Worm (Caenorhabditis elegans) whole organism, young adult: Measurements from ENCODE around the gene nhr-246.

ENCODE experiments used
- B0019.2 ChIP-seq: fragments of 200-800 bp; sonication (Bioruptor generic); conservative IDR thresholded peaks from 2 replicates; pipeline ENCODE4 v1.3.6; 2022; ENCODE audit warnings: missing genetic modification reagents, missing genetic modification characterization, missing compliant biosample characterization
- B0035.1 ChIP-seq: sonication (generic microtip); optimal IDR thresholded peaks from 2 replicates; lab custom pipeline; 2016; ENCODE audit warnings: missing genetic modification characterization, mild to moderate bottlenecking, missing compliant biosample characterization, missing genotype, missing genetic modification reagents
- C06A6.2 ChIP-seq: fragments of 200-800 bp; sonication (Bioruptor generic); conservative IDR thresholded peaks from 2 replicates; pipeline ENCODE4 v1.3.6; 2022; ENCODE audit warnings: missing genetic modification characterization, missing compliant biosample characterization
- C17E4.6 ChIP-seq: fragments of 200-800 bp; sonication (Bioruptor generic); IDR thresholded peaks from 2 replicates; pipeline ENCODE4 v1.3.6; 2022; ENCODE audit warnings: missing genetic modification reagents, missing genetic modification characterization, missing compliant biosample characterization
- F22D6.2 ChIP-seq: sonication (generic microtip); optimal IDR thresholded peaks from 2 replicates; lab custom pipeline; 2016; ENCODE audit warnings: mild to moderate bottlenecking, missing genetic modification characterization, missing compliant biosample characterization
- F23B12.7 ChIP-seq: sonication (generic microtip); optimal IDR thresholded peaks from 2 replicates; lab custom pipeline; 2017; ENCODE audit warnings: missing genetic modification characterization, mild to moderate bottlenecking, missing compliant biosample characterization, antibody characterized with exemption, moderate library complexity; ENCODE audit not compliant: insufficient read depth
- F57C9.4 ChIP-seq: sonication (generic microtip); optimal IDR thresholded peaks from 2 replicates; lab custom pipeline; 2017; ENCODE audit warnings: mild to moderate bottlenecking, missing genetic modification characterization, missing compliant biosample characterization
- K11D2.4 ChIP-seq: fragments of 200-800 bp; sonication (Bioruptor generic); IDR thresholded peaks from 2 replicates; pipeline ENCODE4 v1.3.6; 2022; ENCODE audit warnings: missing genetic modification reagents, missing genetic modification characterization, missing compliant biosample characterization
- Y53F4B.3 ChIP-seq: fragments of 200-800 bp; sonication (Bioruptor generic); IDR thresholded peaks from 2 replicates; pipeline ENCODE4 v1.3.6; 2022; ENCODE audit warnings: missing genetic modification reagents, missing genetic modification characterization, missing compliant biosample characterization
- Y56A3A.18 ChIP-seq: fragments of 200-800 bp; sonication (Bioruptor generic); IDR thresholded peaks from 2 replicates; pipeline ENCODE4 v1.3.6; 2022; ENCODE audit warnings: missing genetic modification reagents, missing genetic modification characterization, missing compliant biosample characterization
- Y67H2A.10 ChIP-seq: fragments of 200-800 bp; sonication (Bioruptor generic); conservative IDR thresholded peaks from 2 replicates; pipeline ENCODE4 v1.3.6; 2022; ENCODE audit warnings: missing genetic modification reagents, missing genetic modification characterization, missing compliant biosample characterization
- Y79H2A.3 ChIP-seq: fragments of 200-800 bp; sonication (Bioruptor generic); conservative IDR thresholded peaks from 2 replicates; pipeline ENCODE4 v1.3.6; 2022; ENCODE audit warnings: missing genetic modification reagents, missing genetic modification characterization, missing compliant biosample characterization
- ama-1 ChIP-seq, 3 experiments: fragments of 150-350 bp in 1 of 3; sonication (generic microtip) in 2 of 3; optimal IDR thresholded peaks; 2 replicates each; lab custom pipeline; 2014 to 2018; ENCODE audit warnings: missing biosample characterization in 2 of 3, missing genetic modification characterization in 2 of 3, missing genetic modification reagents in 2 of 3
- aptf-2 ChIP-seq: fragments of 200-800 bp; sonication (Bioruptor generic); conservative IDR thresholded peaks from 2 replicates; pipeline ENCODE4 v1.3.6; 2022; ENCODE audit warnings: missing genetic modification reagents, missing genetic modification characterization, missing compliant biosample characterization
- atf-7 ChIP-seq: sonication (generic microtip); optimal IDR thresholded peaks from 2 replicates; lab custom pipeline; 2017; ENCODE audit warnings: mild to moderate bottlenecking, missing genetic modification characterization, missing compliant biosample characterization
- ceh-27 ChIP-seq: fragments of 200-800 bp; sonication (Bioruptor generic); optimal IDR thresholded peaks from 2 replicates; lab custom pipeline; 2018; ENCODE audit warnings: mild to moderate bottlenecking, missing genetic modification characterization, moderate library complexity, missing compliant biosample characterization
- dpl-1 ChIP-seq: fragments of 150-350 bp; optimal IDR thresholded peaks from 2 replicates; lab custom pipeline; 2014; ENCODE audit warnings: missing biosample characterization, missing genetic modification reagents, missing genetic modification characterization
- efl-1 ChIP-seq: fragments of 150-350 bp; optimal IDR thresholded peaks from 2 replicates; lab custom pipeline; 2014; ENCODE audit warnings: missing biosample characterization, missing genetic modification reagents, missing genetic modification characterization
- ets-4 ChIP-seq: fragments of 200-800 bp; sonication (Bioruptor generic); optimal IDR thresholded peaks from 2 replicates; lab custom pipeline; 2018; ENCODE audit warnings: mild to moderate bottlenecking, missing genetic modification characterization, missing compliant biosample characterization
- hlh-26 ChIP-seq: fragments of 200-800 bp; sonication (Bioruptor generic); conservative IDR thresholded peaks from 2 replicates; pipeline ENCODE4 v1.3.6; 2022; ENCODE audit warnings: missing genetic modification reagents, missing genetic modification characterization, missing compliant biosample characterization
- let-526 ChIP-seq: fragments of 200-800 bp; sonication (Bioruptor generic); IDR thresholded peaks from 2 replicates; pipeline ENCODE4 v1.3.6; 2022; ENCODE audit warnings: missing genetic modification reagents, missing genetic modification characterization, missing compliant biosample characterization
- let-607 ChIP-seq, 2 experiments: fragments of 200-800 bp in 1 of 2; sonication (Bioruptor generic) in 1 of 2; sonication (generic microtip) in 1 of 2; optimal IDR thresholded peaks; 2 replicates each; lab custom pipeline; 2016 to 2018; ENCODE audit warnings: mild to moderate bottlenecking in 2 of 2, missing compliant biosample characterization in 2 of 2, missing genetic modification characterization in 2 of 2, moderate library complexity in 2 of 2, missing genotype in 1 of 2
- lin-40 ChIP-seq: sonication (generic microtip); optimal IDR thresholded peaks from 2 replicates; lab custom pipeline; 2016; ENCODE audit warnings: missing genetic modification characterization, mild to moderate bottlenecking, missing compliant biosample characterization, missing genotype, missing genetic modification reagents
- lin-54 ChIP-seq: fragments of 200-800 bp; sonication (Bioruptor generic); optimal IDR thresholded peaks from 2 replicates; lab custom pipeline; 2018; ENCODE audit warnings: mild to moderate bottlenecking, missing genetic modification characterization, missing compliant biosample characterization
- lsy-27 ChIP-seq: sonication (generic microtip); optimal IDR thresholded peaks from 2 replicates; lab custom pipeline; 2017; ENCODE audit warnings: missing genetic modification characterization, mild to moderate bottlenecking, missing compliant biosample characterization, antibody characterized with exemption, missing genotype, borderline replicate concordance; ENCODE audit not compliant: insufficient read depth
- madf-3 ChIP-seq: fragments of 200-800 bp; sonication (Bioruptor generic); IDR thresholded peaks from 2 replicates; pipeline ENCODE4 v1.3.6; 2022; ENCODE audit warnings: missing genetic modification reagents, missing genetic modification characterization, missing compliant biosample characterization
- mes-4 ChIP-seq: sonication (generic microtip); optimal IDR thresholded peaks from 2 replicates; lab custom pipeline; 2016; ENCODE audit warnings: missing genotype, missing genetic modification characterization, missing compliant biosample characterization
- nhr-179 ChIP-seq: sonication (generic microtip); optimal IDR thresholded peaks from 2 replicates; lab custom pipeline; 2016; ENCODE audit warnings: mild to moderate bottlenecking, missing genetic modification characterization, missing compliant biosample characterization
- nhr-80 ChIP-seq: sonication (generic microtip); optimal IDR thresholded peaks from 2 replicates; lab custom pipeline; 2016; ENCODE audit warnings: missing genetic modification characterization, missing compliant biosample characterization
- pbrm-1 ChIP-seq: fragments of 200-800 bp; sonication (Bioruptor generic); IDR thresholded peaks from 2 replicates; pipeline ENCODE4 v1.3.6; 2022; ENCODE audit warnings: missing genetic modification reagents, missing genetic modification characterization, missing compliant biosample characterization
- rcor-1 ChIP-seq: fragments of 200-800 bp; sonication (Bioruptor generic); IDR thresholded peaks from 2 replicates; pipeline ENCODE4 v1.3.6; 2022; ENCODE audit warnings: missing genetic modification reagents, missing genetic modification characterization, missing compliant biosample characterization
- snpc-1.3 ChIP-seq: sonication (generic microtip); optimal IDR thresholded peaks from 2 replicates; lab custom pipeline; 2017; ENCODE audit warnings: missing genetic modification characterization, mild to moderate bottlenecking, missing compliant biosample characterization, antibody characterized with exemption, moderate library complexity, missing genotype, missing genetic modification reagents; ENCODE audit not compliant: insufficient read depth
- snpc-4 ChIP-seq, 5 experiments: fragments of 150-350 bp in 1 of 5; sonication (generic microtip) in 4 of 5; optimal IDR thresholded peaks; 2 replicates each; lab custom pipeline; 2014 to 2018; ENCODE audit warnings: missing genetic modification characterization in 5 of 5, missing biosample characterization in 3 of 5, antibody characterized with exemption in 2 of 5, mild to moderate bottlenecking in 2 of 5, missing compliant biosample characterization in 2 of 5, missing genotype in 2 of 5, moderate library complexity in 2 of 5, missing genetic modification reagents in 1 of 5
- tbp1 ChIP-seq: fragments of 200-800 bp; sonication (Bioruptor generic); optimal IDR thresholded peaks from 2 replicates; lab custom pipeline; 2018; ENCODE audit warnings: mild to moderate bottlenecking, missing genetic modification characterization, missing compliant biosample characterization
- tlf-1 ChIP-seq: fragments of 200-800 bp; sonication (Bioruptor generic); optimal IDR thresholded peaks from 2 replicates; lab custom pipeline; 2018; ENCODE audit warnings: mild to moderate bottlenecking, missing genetic modification characterization, missing compliant biosample characterization
- ztf-28 ChIP-seq: fragments of 200-800 bp; sonication (Bioruptor generic); IDR thresholded peaks from 2 replicates; pipeline ENCODE4 v1.3.6; 2022; ENCODE audit warnings: missing genetic modification reagents, missing genetic modification characterization, missing compliant biosample characterization
- ztf-3 ChIP-seq: fragments of 200-800 bp; sonication (Bioruptor generic); optimal IDR thresholded peaks from 2 replicates; lab custom pipeline; 2018; ENCODE audit warnings: mild to moderate bottlenecking, missing genetic modification characterization, missing compliant biosample characterization

The nhr-246 gene

DNA sequence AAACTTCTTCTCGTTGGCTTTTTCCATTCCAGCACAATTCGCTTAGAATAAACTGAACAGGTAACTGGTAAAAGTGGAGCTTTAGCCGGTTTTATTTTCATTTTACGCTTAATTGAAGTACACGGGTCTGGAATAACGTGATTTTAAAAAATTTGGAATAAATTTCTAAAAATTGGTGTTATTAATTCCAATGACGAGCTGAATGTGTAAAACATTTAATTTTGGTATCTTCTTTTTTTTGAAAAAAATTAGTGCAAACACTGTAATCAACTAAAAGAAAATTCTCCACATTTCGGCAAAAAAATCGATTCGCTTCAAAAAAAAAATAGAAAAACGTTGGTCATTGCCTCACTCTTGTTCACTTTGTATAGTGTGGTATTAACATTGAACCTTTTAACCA is 44.0 kb upstream of the nhr-246 start, which contains the start of gene T10H4.4:
Gene T10H4.4, minus strand, starts transcription at position 101 of the 400 bp plus-strand sequence.
- TF ChIP-seq ztf-3 = no peak
- no peak for TF ChIP-seq nhr-179 (tag; lab: Kevin White, UChicago)
- no peak for TF ChIP-seq Y56A3A.18
- no peak for TF ChIP-seq lsy-27 (tag; lab: Kevin White, UChicago)
- no peak for TF ChIP-seq K11D2.4 (GFP tag; lab: Robert Waterston, UW)
- no peak for TF ChIP-seq lin-40 (tag; lab: Kevin White, UChicago)
- TF ChIP-seq F22D6.2 (tag; lab: Kevin White, UChicago) = no peak
- TF ChIP-seq ama-1 (optimal IDR thresholded peaks at IDR 0.05; lab: Kevin White, UChicago) = no peak
- TF ChIP-seq ama-1 (GFP tag; optimal IDR thresholded peaks at IDR 0.05; lab: Kevin White, UChicago) = no peak
- no peak for TF ChIP-seq lin-54 (GFP tag; lab: Kevin White, UChicago)

DNA sequence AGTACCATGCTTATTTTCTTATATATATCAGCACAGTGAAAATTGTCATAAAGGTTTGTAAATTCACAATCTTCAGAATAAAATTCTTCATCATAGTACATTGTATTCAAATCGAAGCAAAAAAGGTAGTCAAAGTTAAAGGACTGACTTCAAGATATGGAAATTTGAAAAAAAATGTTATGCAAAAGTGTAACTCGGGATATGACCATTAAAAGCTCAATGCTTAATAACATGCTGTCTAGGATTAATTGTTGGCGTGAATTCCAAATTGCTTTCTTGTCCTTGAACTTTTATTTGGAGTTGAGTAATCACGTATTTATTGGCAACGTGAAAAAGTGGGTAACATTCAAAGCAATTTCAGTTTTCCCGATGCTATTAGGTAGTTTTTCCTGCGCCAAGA is 41.5 kb upstream of the nhr-246 start, which contains the start of gene srw-16:
Gene srw-16, minus strand, starts transcription at position 101 of the 400 bp plus-strand sequence.
- no peak for TF ChIP-seq Y67H2A.10
- TF ChIP-seq ceh-27 (GFP tag; lab: Kevin White, UChicago) = no peak
- TF ChIP-seq aptf-2 (GFP tag; lab: Robert Waterston, UW) = no peak
- no peak for TF ChIP-seq C17E4.6
- no peak for TF ChIP-seq pbrm-1 (GFP tag; lab: Robert Waterston, UW)
- TF ChIP-seq ets-4 (GFP tag; lab: Kevin White, UChicago) = no peak
- TF ChIP-seq efl-1 (GFP tag; lab: Kevin White, UChicago) = no peak
- TF ChIP-seq rcor-1 (GFP tag; lab: Robert Waterston, UW) = no peak
- TF ChIP-seq snpc-1.3 = no peak
- TF ChIP-seq let-526 (GFP tag; lab: Robert Waterston, UW) = no peak

DNA sequence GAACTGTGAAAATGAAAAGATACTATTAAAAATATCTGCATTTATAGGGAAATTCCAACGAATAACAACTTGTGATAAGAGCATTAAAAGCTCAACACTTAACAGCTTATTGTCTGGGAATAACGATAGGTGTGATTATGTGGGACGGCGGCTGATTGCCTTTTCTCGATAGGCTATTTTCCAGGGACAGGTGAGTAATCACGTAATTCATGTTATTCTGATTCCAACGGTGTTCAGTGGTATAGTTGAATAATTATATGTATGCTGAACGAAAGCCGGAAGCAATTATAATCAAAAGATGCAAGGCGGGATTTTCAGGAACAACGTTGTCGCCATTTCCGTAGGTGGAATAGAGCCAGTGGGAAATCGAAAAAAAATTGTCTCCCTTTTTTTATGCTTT is 39.4 kb upstream of the nhr-246 start, which contains the start of gene srw-17:
Gene srw-17, minus strand, starts transcription at position 101 of the 400 bp plus-strand sequence.
- TF ChIP-seq hlh-26 = no peak
- no peak for TF ChIP-seq Y53F4B.3 (GFP tag; lab: Robert Waterston, UW)
- no peak for TF ChIP-seq F57C9.4 (tag; lab: Kevin White, UChicago)
- no peak for TF ChIP-seq Y67H2A.10

DNA sequence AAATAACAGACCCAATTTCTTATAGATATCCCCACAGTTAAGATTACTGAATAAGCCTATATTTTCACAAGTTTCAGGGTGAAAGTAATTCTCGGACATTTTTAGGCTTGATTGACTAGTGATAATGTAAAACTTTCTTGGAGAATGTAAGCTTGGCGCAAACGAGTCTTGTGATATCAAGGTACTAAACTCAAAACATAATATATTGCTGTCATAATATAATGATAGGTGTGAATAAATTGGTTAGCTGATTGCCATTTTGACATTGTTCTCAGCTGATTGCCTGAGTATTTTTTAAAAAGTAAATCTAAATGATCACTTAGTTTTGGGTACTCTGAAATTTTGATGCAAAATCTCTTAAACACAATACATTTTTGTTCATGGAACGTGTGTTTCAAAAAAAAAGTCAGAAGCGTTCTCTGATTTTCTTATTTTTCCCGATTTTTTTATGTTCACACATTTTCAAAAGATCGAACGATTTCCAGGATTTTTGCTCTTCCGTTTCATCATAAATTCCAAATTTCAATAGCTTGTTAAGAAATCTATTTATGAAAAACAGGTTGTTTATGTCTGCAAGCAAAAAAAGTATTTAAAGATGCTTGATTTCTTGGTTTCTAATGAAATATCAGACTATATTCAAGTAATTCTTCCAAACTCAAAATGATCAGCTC is 34.9 kb upstream of the nhr-246 start, which contains the start of the genes srw-19 and srx-51:
Gene srw-19, minus strand, starts transcription at position 101 of the 671 bp plus-strand sequence.
Gene srx-51, plus strand, starts transcription at position 621 of the 671 bp plus-strand sequence.
- TF ChIP-seq ets-4 (GFP tag; lab: Kevin White, UChicago) (no peak), lin-40 (tag; lab: Kevin White, UChicago) (no peak), let-607 (tag; optimal IDR thresholded peaks at IDR 0.05; lab: Kevin White, UChicago) (no peak), B0035.1 (tag; lab: Kevin White, UChicago) (no peak)

DNA sequence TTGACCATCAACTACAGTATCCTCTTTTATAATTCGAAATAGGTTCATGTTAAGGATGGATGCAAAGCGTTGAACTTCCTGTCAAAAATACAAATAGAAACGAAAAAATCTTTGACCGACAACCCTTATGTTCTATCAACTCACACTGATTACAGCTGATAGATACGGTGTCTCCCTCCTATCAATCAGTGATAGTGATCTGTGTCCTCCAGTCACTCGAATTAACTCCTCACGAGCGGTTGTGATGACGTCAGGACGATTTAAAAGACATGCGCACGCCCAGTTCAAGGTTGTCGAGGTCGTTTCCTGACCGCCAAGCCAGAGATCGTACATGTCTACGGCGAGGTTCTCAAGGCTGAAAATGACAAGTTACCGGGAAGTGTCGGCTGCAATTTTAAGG is 30.3 kb upstream of the nhr-246 start:
- TF ChIP-seq atf-7 (tag; lab: Kevin White, UChicago) (peak; percentile 89), tlf-1 (no peak), snpc-4 (GFP tag; optimal IDR thresholded peaks at IDR 0.05; lab: Kevin White, UChicago) (no peak), snpc-4 (tag; optimal IDR thresholded peaks at IDR 0.05; lab: Kevin White, UChicago) (no peak), ztf-28 (GFP tag; lab: Robert Waterston, UW) (no peak), mes-4 (tag; lab: Kevin White, UChicago) (no peak), tbp1 (GFP tag; lab: Kevin White, UChicago) (no peak), B0019.2 (GFP tag; lab: Robert Waterston, UW) (no peak), lsy-27 (tag; lab: Kevin White, UChicago) (no peak), C06A6.2 (no peak), nhr-80 (tag; lab: Kevin White, UChicago) (peak; percentile 59), dpl-1 (GFP tag; lab: Kevin White, UChicago) (no peak), Y79H2A.3 (GFP tag; lab: Robert Waterston, UW) (no peak), F23B12.7 (tag; lab: Kevin White, UChicago) (no peak), madf-3 (GFP tag; lab: Robert Waterston, UW) (0 out of 2 replicates have a peak, but pooled peaks have one; percentile 7), ceh-27 (GFP tag; lab: Kevin White, UChicago) (no peak)
- TF ChIP-seq, all 124 proteins: peak for 3
